Fruit fly (Drosophila melanogaster): ENCODE data around the gene RhoGDI.

dm6 chr3L:19929719-19930334, 1.3 kb downstream of the RhoGDI start:
- TF ChIP-seq fd96Ca (GFP tag; IDR thresholded peaks at IDR 0.05): no peak
- TF ChIP-seq Pif1A (GFP tag; optimal IDR thresholded peaks at IDR 0.05): no peak
- TF ChIP-seq EcR (GFP tag; optimal IDR thresholded peaks at IDR 0.05): no peak
- TF ChIP-seq gl (tag; optimal IDR thresholded peaks at IDR 0.05): no peak
- TF ChIP-seq CG32121 (GFP tag; IDR thresholded peaks at IDR 0.05): no peak
- TF ChIP-seq Snoo (tag; optimal IDR thresholded peaks at IDR 0.05): no peak
- TF ChIP-seq CG8159 (tag; optimal IDR thresholded peaks at IDR 0.05): no peak
- TF ChIP-seq CG9948 (tag; optimal IDR thresholded peaks at IDR 0.05): no peak
- no peak for TF ChIP-seq CG13204 (GFP tag; optimal IDR thresholded peaks at IDR 0.05)
